Fruit fly (Drosophila melanogaster): ENCODE measurements around the gene CG12521.

DNA sequence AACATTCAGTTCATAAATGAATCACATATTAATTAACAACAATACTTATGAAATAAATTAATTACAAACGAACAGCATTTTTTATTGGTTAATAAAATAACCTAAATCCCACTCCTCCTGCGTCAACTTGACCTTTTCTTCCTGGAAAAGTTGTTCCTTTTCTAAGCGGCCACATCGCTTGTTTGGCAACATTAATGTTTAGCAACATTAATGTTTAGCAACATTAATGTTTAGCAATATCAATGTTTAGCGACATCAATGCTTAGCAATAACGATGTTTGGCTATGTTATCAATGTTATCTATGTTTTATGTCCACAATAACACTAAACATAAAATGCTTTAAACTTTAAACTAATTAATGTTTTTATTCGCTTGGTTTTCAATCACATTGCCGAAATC, 31.0 kb downstream of the CG12521 start:
- TF ChIP-seq Eip75B (GFP tag; optimal IDR thresholded peaks at IDR 0.05) (no peak), topi (GFP tag; optimal IDR thresholded peaks at IDR 0.05) (no peak), CG11902 (GFP tag; optimal IDR thresholded peaks at IDR 0.05) (no peak), fkh (GFP tag; optimal IDR thresholded peaks at IDR 0.05) (no peak), OdsH (GFP tag; optimal IDR thresholded peaks at IDR 0.05) (no peak), CG6854 (GFP tag; optimal IDR thresholded peaks at IDR 0.05) (no peak), Eip93F (GFP tag; optimal IDR thresholded peaks at IDR 0.05) (no peak), CG8319 (GFP tag; optimal IDR thresholded peaks at IDR 0.05) (no peak), CG1621 (tag; optimal IDR thresholded peaks at IDR 0.05) (no peak), Smox (GFP tag; optimal IDR thresholded peaks at IDR 0.05) (no peak), Blimp-1 (GFP tag; optimal IDR thresholded peaks at IDR 0.05) (no peak)

Data from whole organism, prepupa.